Fruit fly (Drosophila melanogaster): ENCODE results near the gene spn-D.
A peak's percentile ranks its signal among the peaks of the same experiment; 100 is the strongest.

spn-D gene

dm6 chr3R:27167350-27167749 is 1.8 kb downstream of the spn-D start:
- peak; percentile 21 for TF ChIP-seq Med (GFP tag)
- TF ChIP-seq ham (GFP tag; IDR thresholded peaks at IDR 0.05): no peak
- TF ChIP-seq Blimp-1 (GFP tag; optimal IDR thresholded peaks at IDR 0.05): peak; percentile 5
- TF ChIP-seq slou (GFP tag; optimal IDR thresholded peaks at IDR 0.05): no peak
- no peak for TF ChIP-seq CG43689 (GFP tag; IDR thresholded peaks at IDR 0.05)
- TF ChIP-seq CG3726 (GFP tag; IDR thresholded peaks at IDR 0.05): no peak
- no peak for TF ChIP-seq B-H1 (GFP tag; IDR thresholded peaks at IDR 0.05)
- no peak for TF ChIP-seq sug (tag; optimal IDR thresholded peaks at IDR 0.05)
- TF ChIP-seq sqz (GFP tag; optimal IDR thresholded peaks at IDR 0.05): no peak
- TF ChIP-seq CG31441 (GFP tag; IDR thresholded peaks at IDR 0.05): no peak
- TF ChIP-seq CG4328 (GFP tag; optimal IDR thresholded peaks at IDR 0.05): no peak
- TF ChIP-seq Drgx (GFP tag; IDR thresholded peaks at IDR 0.05): peak; percentile 93
- no peak for TF ChIP-seq ranshi (GFP tag; IDR thresholded peaks at IDR 0.05)
- TF ChIP-seq B-H2 (GFP tag; optimal IDR thresholded peaks at IDR 0.05): no peak
- no peak for TF ChIP-seq CG34376 (GFP tag; optimal IDR thresholded peaks at IDR 0.05)
- TF ChIP-seq zen (tag; optimal IDR thresholded peaks at IDR 0.05): peak; percentile 5
- no peak for TF ChIP-seq jing (GFP tag; optimal IDR thresholded peaks at IDR 0.05)
- no peak for TF ChIP-seq corto (GFP tag; optimal IDR thresholded peaks at IDR 0.05)
- TF ChIP-seq CG31365 (tag; optimal IDR thresholded peaks at IDR 0.05): no peak
- peak; percentile 30 for TF ChIP-seq CG10979 (tag; optimal IDR thresholded peaks at IDR 0.05)
- TF ChIP-seq CG30431 (GFP tag; optimal IDR thresholded peaks at IDR 0.05): no peak
- peak; percentile 25 for TF ChIP-seq phol (tag; optimal IDR thresholded peaks at IDR 0.05)
- peak in 1 of 2 experiments; percentile 58 for TF ChIP-seq bsh (GFP tag; optimal IDR thresholded peaks at IDR 0.05)
- TF ChIP-seq sim (GFP tag; IDR thresholded peaks at IDR 0.05): no peak
- no peak for TF ChIP-seq CG1792 (GFP tag; optimal IDR thresholded peaks at IDR 0.05)
- TF ChIP-seq dm (GFP tag; optimal IDR thresholded peaks at IDR 0.05): no peak
- no peak for TF ChIP-seq CG11398 (GFP tag; optimal IDR thresholded peaks at IDR 0.05)
- TF ChIP-seq HLHmδ (GFP tag; optimal IDR thresholded peaks at IDR 0.05): no peak
- TF ChIP-seq CG8089 (GFP tag; optimal IDR thresholded peaks at IDR 0.05): no peak
- TF ChIP-seq nom (GFP tag; optimal IDR thresholded peaks at IDR 0.05): peak; percentile 19
- peak; percentile 73 for TF ChIP-seq sens (GFP tag)
- TF ChIP-seq inv (GFP tag; IDR thresholded peaks at IDR 0.05; ENCODE audit: partially characterized antibody): no peak
- no peak for TF ChIP-seq Xrp1 (GFP tag; IDR thresholded peaks at IDR 0.05)

- TF ChIP-seq pfk (GFP tag; optimal IDR thresholded peaks at IDR 0.05) (no peak), lbe (GFP tag; optimal IDR thresholded peaks at IDR 0.05) (peak; percentile 1), corto (GFP tag; optimal IDR thresholded peaks at IDR 0.05) (peak; percentile 63), ash1 (GFP tag; optimal IDR thresholded peaks at IDR 0.05) (no peak)
These were observed 5.6 kb downstream of the spn-D start for dm6 chr3R:27171153-27171552.

- TF ChIP-seq CG10366 (GFP tag; IDR thresholded peaks at IDR 0.05) (no peak), Drgx (GFP tag; IDR thresholded peaks at IDR 0.05) (peak; percentile 50)
These were observed 10.2 kb downstream of the spn-D start for dm6 chr3R:27175710-27176109.

- no peak for TF ChIP-seq ash1 (GFP tag; optimal IDR thresholded peaks at IDR 0.05)
- TF ChIP-seq nom (GFP tag; optimal IDR thresholded peaks at IDR 0.05): peak; percentile 2
These were observed 12.1 kb downstream of the spn-D start for dm6 chr3R:27177567-27177966.

Measured in whole organism, embryonic.